Worm (Caenorhabditis elegans) whole organism, L3 larva: ENCODE results near the gene F59F5.4.

Experiments
- ama-1 ChIP-seq: fragments of 150-350 bp; optimal IDR thresholded peaks from 2 replicates; lab custom pipeline; 2018
- elt-1 ChIP-seq: fragments of 150-350 bp; optimal IDR thresholded peaks from 2 replicates; lab custom pipeline; 2014; ENCODE audit warnings: missing biosample characterization, missing genetic modification characterization
- lin-15B ChIP-seq: fragments of 150-350 bp; optimal IDR thresholded peaks from 2 replicates; lab custom pipeline; 2014; ENCODE audit warnings: missing biosample characterization, missing genetic modification characterization
- nfya-1 ChIP-seq: sonication (generic microtip); optimal IDR thresholded peaks from 2 replicates; lab custom pipeline; 2017; ENCODE audit warnings: missing genetic modification characterization, mild to moderate bottlenecking, missing compliant biosample characterization, antibody characterized with exemption, moderate library complexity; ENCODE audit not compliant: insufficient read depth
- nhr-12 ChIP-seq: fragments of 150-350 bp; optimal IDR thresholded peaks from 2 replicates; lab custom pipeline; 2014; ENCODE audit warnings: missing biosample characterization, missing genetic modification characterization
- nhr-25 ChIP-seq: sonication (generic microtip); optimal IDR thresholded peaks from 2 replicates; lab custom pipeline; 2017; ENCODE audit warnings: missing biosample characterization, missing genetic modification characterization
- nhr-28 ChIP-seq: fragments of 150-350 bp; optimal IDR thresholded peaks from 2 replicates; lab custom pipeline; 2014; ENCODE audit warnings: missing biosample characterization, missing genetic modification characterization
- pha-4 ChIP-seq: fragments of 150-350 bp; optimal IDR thresholded peaks from 2 replicates; lab custom pipeline; 2014; ENCODE audit warnings: missing biosample characterization, missing genetic modification reagents, missing genetic modification characterization
- pqm-1 ChIP-seq: fragments of 150-350 bp; optimal IDR thresholded peaks from 2 replicates; lab custom pipeline; 2017; ENCODE audit warnings: missing biosample characterization, missing genetic modification characterization, inconsistent platforms
- skn-1 ChIP-seq: fragments of 150-350 bp; optimal IDR thresholded peaks from 2 replicates; lab custom pipeline; 2014; ENCODE audit warnings: missing biosample characterization, missing genetic modification characterization
- unc-62 ChIP-seq: fragments of 150-350 bp; sonication (generic microtip); optimal IDR thresholded peaks from 4 replicates; lab custom pipeline; 2014; ENCODE audit warnings: missing biosample characterization, missing genetic modification reagents, missing genetic modification characterization

DNA sequence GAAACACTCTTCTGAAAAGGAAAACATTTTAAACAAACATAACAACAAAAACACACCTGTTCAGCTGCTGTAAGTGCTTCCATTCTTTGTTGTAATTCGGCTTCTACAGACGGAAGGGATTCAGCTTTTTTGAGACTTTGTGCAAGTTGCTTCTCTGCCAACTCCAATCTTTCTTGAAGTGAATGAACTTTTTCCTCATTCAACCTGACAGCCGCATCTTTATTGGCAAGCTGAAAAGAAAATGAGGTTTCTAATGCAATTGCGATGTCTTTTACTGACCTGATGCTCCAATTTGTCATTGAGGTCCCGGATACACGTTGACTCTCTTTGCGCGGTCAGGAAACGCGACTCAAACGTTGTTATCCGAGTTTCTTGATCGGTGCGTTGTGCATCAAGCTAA is 10.2 kb downstream of the F59F5.4 start:
- TF ChIP-seq nfya-1 (no peak), skn-1 (no peak), nhr-12 (tag; lab: Kevin White, UChicago) (no peak), ama-1 (lab: Kevin White, UChicago) (no peak), lin-15B (tag; lab: Kevin White, UChicago) (no peak), nhr-25 (tag; lab: Kevin White, UChicago) (no peak), elt-1 (no peak), pha-4 (no peak), unc-62 (GFP tag; lab: Kevin White, UChicago) (no peak), pqm-1 (tag; lab: Kevin White, UChicago) (no peak), nhr-28 (tag; lab: Kevin White, UChicago) (no peak)
